Worm (Caenorhabditis elegans) whole organism, L4 larva: ENCODE measurements around the gene ccm-2.
"Not testable (repeated sequence)": the region's sequence is repeated elsewhere in the genome, so short reads cannot be mapped to it uniquely, and the experiment has no call there.

ENCODE experiments used
- F26F4.8 ChIP-seq: fragments of 200-800 bp; sonication (Bioruptor generic); conservative IDR thresholded peaks from 2 replicates; pipeline ENCODE4 v1.3.6; 2022; ENCODE audit warnings: missing genetic modification characterization, missing compliant biosample characterization
- F44E2.7 ChIP-seq: fragments of 200-800 bp; sonication (Bioruptor generic); IDR thresholded peaks from 2 replicates; pipeline ENCODE4 v2.1.2; 2022; ENCODE audit warnings: missing genetic modification characterization, missing compliant biosample characterization
- F49E8.2 ChIP-seq: sonication (generic microtip); optimal IDR thresholded peaks from 2 replicates; lab custom pipeline; 2016; ENCODE audit warnings: missing compliant biosample characterization, mild to moderate bottlenecking, missing genetic modification characterization, borderline replicate concordance
- T26A8.4 ChIP-seq: fragments of 200-800 bp; sonication (Bioruptor generic); IDR thresholded peaks from 2 replicates; pipeline ENCODE4 v1.3.6; 2022; ENCODE audit warnings: missing genetic modification characterization, missing compliant biosample characterization
- Y105C5A.15 ChIP-seq: fragments of 200-800 bp; sonication (Bioruptor generic); IDR thresholded peaks from 2 replicates; pipeline ENCODE4 v1.3.6; 2022; ENCODE audit warnings: missing genetic modification characterization, missing compliant biosample characterization
- Y48G9A.11 ChIP-seq: fragments of 200-800 bp; sonication (Bioruptor generic); IDR thresholded peaks from 2 replicates; pipeline ENCODE4 v1.3.6; 2022; ENCODE audit warnings: missing genetic modification reagents, missing genetic modification characterization, missing compliant biosample characterization
- Y75B8A.6 ChIP-seq: fragments of 200-800 bp; sonication (Bioruptor generic); IDR thresholded peaks from 2 replicates; pipeline ENCODE4 v1.3.6; 2022; ENCODE audit warnings: missing genetic modification reagents, missing genetic modification characterization, missing compliant biosample characterization
- ZK337.2 ChIP-seq: fragments of 200-800 bp; sonication (Bioruptor generic); IDR thresholded peaks from 2 replicates; pipeline ENCODE4 v1.3.6; 2022; ENCODE audit warnings: missing genetic modification reagents, missing genetic modification characterization, missing compliant biosample characterization
- ZK546.5 ChIP-seq, 2 experiments: sonication (generic microtip); optimal IDR thresholded peaks; 2 replicates each; lab custom pipeline; 2017; ENCODE audit warnings: missing biosample characterization in 2 of 2, missing genetic modification characterization in 2 of 2
- aha-1 ChIP-seq: fragments of 150-350 bp; peaks from one replicate; lab custom pipeline; 2014; ENCODE audit warnings: missing biosample characterization, missing genetic modification characterization
- arid-1 ChIP-seq: fragments of 200-800 bp; sonication (Bioruptor generic); conservative IDR thresholded peaks from 2 replicates; pipeline ENCODE4 v1.3.6; 2022; ENCODE audit warnings: missing genetic modification reagents, missing genetic modification characterization, missing compliant biosample characterization
- ceh-20 ChIP-seq: fragments of 200-800 bp; sonication (Bioruptor generic); IDR thresholded peaks from 2 replicates; pipeline ENCODE4 v1.3.6; 2022; ENCODE audit warnings: missing genetic modification reagents, missing genetic modification characterization, missing compliant biosample characterization
- ces-1 ChIP-seq: fragments of 150-350 bp; sonication (generic microtip); optimal IDR thresholded peaks from 4 replicates; lab custom pipeline; 2014; ENCODE audit warnings: missing biosample characterization, missing genetic modification reagents, missing genetic modification characterization
- ctbp-1 ChIP-seq: fragments of 200-800 bp; sonication (Bioruptor generic); IDR thresholded peaks from 2 replicates; pipeline ENCODE4 v1.3.6; 2022; ENCODE audit warnings: missing genetic modification reagents, missing genetic modification characterization, missing compliant biosample characterization
- daf-8 ChIP-seq: fragments of 200-800 bp; sonication (Bioruptor generic); IDR thresholded peaks from 2 replicates; pipeline ENCODE4 v1.3.6; 2022; ENCODE audit warnings: missing genetic modification characterization, missing compliant biosample characterization
- dmd-8 ChIP-seq: fragments of 200-800 bp; sonication (Bioruptor generic); IDR thresholded peaks from 2 replicates; pipeline ENCODE4 v1.3.6; 2022; ENCODE audit warnings: missing genetic modification characterization, missing compliant biosample characterization
- dmd-9 ChIP-seq: fragments of 200-800 bp; sonication (Bioruptor generic); IDR thresholded peaks from 2 replicates; pipeline ENCODE4 v1.3.6; 2022; ENCODE audit warnings: missing genetic modification reagents, missing genetic modification characterization, missing compliant biosample characterization
- egl-43 ChIP-seq: fragments of 200-800 bp; sonication (Bioruptor generic); IDR thresholded peaks from 2 replicates; pipeline ENCODE4 v1.3.6; 2022; ENCODE audit warnings: missing genetic modification reagents, missing genetic modification characterization, missing compliant biosample characterization
- gei-8 ChIP-seq: fragments of 200-800 bp; sonication (Bioruptor generic); optimal IDR thresholded peaks from 2 replicates; lab custom pipeline; 2018; ENCODE audit warnings: mild to moderate bottlenecking, missing genetic modification characterization, missing compliant biosample characterization
- hlh-11 ChIP-seq: fragments of 200-800 bp; sonication (Bioruptor generic); optimal IDR thresholded peaks from 2 replicates; lab custom pipeline; 2018; ENCODE audit warnings: mild to moderate bottlenecking, missing genetic modification characterization, missing compliant biosample characterization
- hlh-30 ChIP-seq: sonication (generic microtip); optimal IDR thresholded peaks from 2 replicates; lab custom pipeline; 2017; ENCODE audit warnings: antibody characterized with exemption, mild to moderate bottlenecking, missing genetic modification characterization, missing compliant biosample characterization; ENCODE audit not compliant: insufficient read depth
- hmg-1.1 ChIP-seq: fragments of 200-800 bp; sonication (Bioruptor generic); IDR thresholded peaks from 2 replicates; pipeline ENCODE4 v1.3.6; 2022; ENCODE audit warnings: missing genetic modification reagents, missing genetic modification characterization, missing compliant biosample characterization
- lim-7 ChIP-seq: fragments of 200-800 bp; sonication (Bioruptor generic); IDR thresholded peaks from 2 replicates; pipeline ENCODE4 v1.3.6; 2022; ENCODE audit warnings: missing genetic modification characterization, missing compliant biosample characterization
- lin-1 ChIP-seq: fragments of 200-800 bp; sonication (Bioruptor generic); IDR thresholded peaks from 2 replicates; pipeline ENCODE4 v1.3.6; 2022; ENCODE audit warnings: missing genetic modification reagents, missing genetic modification characterization, missing compliant biosample characterization
- lin-38 ChIP-seq: fragments of 200-800 bp; sonication (Bioruptor generic); IDR thresholded peaks from 2 replicates; pipeline ENCODE4 v1.3.6; 2022; ENCODE audit warnings: missing genetic modification reagents, missing genetic modification characterization, missing compliant biosample characterization
- lir-3 ChIP-seq: sonication (generic microtip); optimal IDR thresholded peaks from 2 replicates; lab custom pipeline; 2016; ENCODE audit warnings: mild to moderate bottlenecking, missing genetic modification characterization, missing compliant biosample characterization
- lsy-2 ChIP-seq, 2 experiments: fragments of 150-350 bp in 1 of 2; sonication (generic microtip) in 1 of 2; optimal IDR thresholded peaks; 2 replicates each; lab custom pipeline; 2014 to 2017; ENCODE audit warnings: missing biosample characterization in 2 of 2, missing genetic modification characterization in 2 of 2
- madf-5 ChIP-seq, 2 experiments: fragments of 200-800 bp; sonication (Bioruptor generic); IDR thresholded peaks; 2 replicates each; pipeline ENCODE4 v1.3.6; 2022; ENCODE audit warnings: missing compliant biosample characterization in 2 of 2, missing genetic modification characterization in 2 of 2
- madf-9 ChIP-seq: fragments of 200-800 bp; sonication (Bioruptor generic); conservative IDR thresholded peaks from 2 replicates; pipeline ENCODE4 v1.3.6; 2022; ENCODE audit warnings: missing genetic modification reagents, missing genetic modification characterization, missing compliant biosample characterization
- mxl-2 ChIP-seq: fragments of 200-800 bp; sonication (Bioruptor generic); conservative IDR thresholded peaks from 2 replicates; pipeline ENCODE4 v1.3.6; 2022; ENCODE audit warnings: missing genetic modification reagents, missing genetic modification characterization, missing compliant biosample characterization
- nhr-11 ChIP-seq: fragments of 150-350 bp; optimal IDR thresholded peaks from 2 replicates; lab custom pipeline; 2014; ENCODE audit warnings: missing biosample characterization, missing genetic modification characterization
- nhr-41 ChIP-seq: fragments of 200-800 bp; sonication (Bioruptor generic); IDR thresholded peaks from 2 replicates; pipeline ENCODE4 v1.3.6; 2022; ENCODE audit warnings: missing genetic modification reagents, missing genetic modification characterization, missing compliant biosample characterization
- nhr-42 ChIP-seq: fragments of 200-800 bp; sonication (Bioruptor generic); IDR thresholded peaks from 2 replicates; pipeline ENCODE4 v1.3.6; 2022; ENCODE audit warnings: missing genetic modification characterization, missing compliant biosample characterization
- nhr-77 ChIP-seq: fragments of 150-350 bp; optimal IDR thresholded peaks from 2 replicates; lab custom pipeline; 2014; ENCODE audit warnings: missing biosample characterization, missing genetic modification characterization
- pha-4 ChIP-seq, 2 experiments: fragments of 150-350 bp in 1 of 2; fragments of 200-800 bp in 1 of 2; sonication (Bioruptor generic) in 1 of 2; IDR thresholded peaks in 1 of 2; optimal IDR thresholded peaks in 1 of 2; 2 replicates each; pipeline versions ENCODE4 v1.3.6 to Lab custom; 2014 to 2022; ENCODE audit warnings: missing genetic modification characterization in 2 of 2, missing genetic modification reagents in 2 of 2, missing biosample characterization in 1 of 2, missing compliant biosample characterization in 1 of 2
- php-3 ChIP-seq: fragments of 200-800 bp; sonication (Bioruptor generic); IDR thresholded peaks from 2 replicates; pipeline ENCODE4 v1.3.6; 2022; ENCODE audit warnings: missing genetic modification reagents, missing genetic modification characterization, missing compliant biosample characterization
- pqm-1 ChIP-seq: sonication (generic microtip); optimal IDR thresholded peaks from 2 replicates; lab custom pipeline; 2017; ENCODE audit warnings: missing biosample characterization, missing genetic modification characterization
- saeg-2 ChIP-seq: fragments of 200-800 bp; sonication (Bioruptor generic); IDR thresholded peaks from 2 replicates; pipeline ENCODE4 v1.3.6; 2022; ENCODE audit warnings: missing genetic modification reagents, missing genetic modification characterization, missing compliant biosample characterization
- set-16 ChIP-seq: fragments of 200-800 bp; sonication (Bioruptor generic); IDR thresholded peaks from 2 replicates; pipeline ENCODE4 v1.3.6; 2022; ENCODE audit warnings: missing genetic modification reagents, missing genetic modification characterization, missing compliant biosample characterization
- snpc-1.2 ChIP-seq: fragments of 200-800 bp; sonication (Bioruptor generic); IDR thresholded peaks from 2 replicates; pipeline ENCODE4 v1.3.6; 2022; ENCODE audit warnings: missing genetic modification reagents, missing genetic modification characterization, missing compliant biosample characterization
- tag-97 ChIP-seq: fragments of 200-800 bp; sonication (Bioruptor generic); IDR thresholded peaks from 2 replicates; pipeline ENCODE4 v1.3.6; 2022; ENCODE audit warnings: missing genetic modification characterization, missing compliant biosample characterization
- tra-1 ChIP-seq: fragments of 200-800 bp; sonication (Bioruptor generic); IDR thresholded peaks from 2 replicates; pipeline ENCODE4 v1.3.6; 2022; ENCODE audit warnings: missing genetic modification reagents, missing genetic modification characterization, missing compliant biosample characterization
- unc-62 ChIP-seq, 3 experiments: fragments of 150-350 bp in 1 of 3; sonication (generic microtip); optimal IDR thresholded peaks in 2 of 3; peaks in 1 of 3; 1 replicate in 1 of 3; 2 replicates in 2 of 3; lab custom pipeline; 2014 to 2017; ENCODE audit warnings: missing biosample characterization in 3 of 3, missing genetic modification characterization in 3 of 3, missing genetic modification reagents in 3 of 3, missing genotype in 1 of 3
- vab-7 ChIP-seq: fragments of 200-800 bp; sonication (Bioruptor generic); IDR thresholded peaks from 2 replicates; pipeline ENCODE4 v1.3.6; 2022; ENCODE audit warnings: missing genetic modification reagents, missing genetic modification characterization, missing compliant biosample characterization
- zfp-3 ChIP-seq: fragments of 200-800 bp; sonication (Bioruptor generic); conservative IDR thresholded peaks from 2 replicates; pipeline ENCODE4 v1.3.6; 2022; ENCODE audit warnings: missing genetic modification reagents, missing genetic modification characterization, missing compliant biosample characterization
- zip-11 ChIP-seq: fragments of 200-800 bp; sonication (Bioruptor generic); IDR thresholded peaks from 2 replicates; pipeline ENCODE4 v1.3.6; 2022; ENCODE audit warnings: missing genetic modification characterization, missing compliant biosample characterization

ccm-2 gene

DNA sequence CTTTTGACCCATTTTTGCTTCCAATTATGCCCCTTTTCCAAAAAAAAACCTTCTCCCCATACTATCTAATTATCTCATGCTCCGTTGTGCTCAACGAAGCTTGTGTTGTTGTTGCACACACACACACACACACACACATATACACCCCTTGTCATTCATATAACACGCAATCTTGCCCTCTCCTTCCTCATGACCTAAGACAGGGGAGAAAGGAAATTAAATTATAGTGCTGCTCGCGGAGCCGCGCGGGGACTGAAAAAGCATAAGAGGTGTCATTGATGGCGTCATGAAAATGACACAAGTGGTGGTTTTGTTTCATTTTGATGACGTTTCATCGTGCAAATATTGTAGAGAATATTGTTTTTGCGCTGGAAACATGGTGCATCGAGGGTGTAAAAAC, 7.7 kb upstream of the ccm-2 start:
- TF ChIP-seq vab-7 (no peak), unc-62 (GFP tag; optimal IDR thresholded peaks at IDR 0.05 in 1 of 2; lab: Kevin White, UChicago) (peak in 1 of 2 experiments; percentile 97), unc-62 (tag; optimal IDR thresholded peaks at IDR 0.05; lab: Kevin White, UChicago) (no peak), gei-8 (GFP tag; lab: Kevin White, UChicago) (no peak), aha-1 (tag; lab: Kevin White, UChicago) (peak; percentile 22), nhr-77 (tag; lab: Kevin White, UChicago) (no peak), hlh-11 (no peak), pqm-1 (no peak), madf-9 (GFP tag; lab: Robert Waterston, UW) (no peak), Y75B8A.6 (no peak), hlh-30 (tag; lab: Kevin White, UChicago) (peak; percentile 36), ces-1 (GFP tag; lab: Kevin White, UChicago) (no peak), dmd-9 (no peak), lir-3 (tag; lab: Kevin White, UChicago) (no peak), nhr-11 (tag; lab: Kevin White, UChicago) (peak; percentile 11), lsy-2 (tag; optimal IDR thresholded peaks at IDR 0.05; lab: Kevin White, UChicago) (peak in 1 of 2 experiments; percentile 14), F49E8.2 (tag; lab: Kevin White, UChicago) (no peak)

DNA sequence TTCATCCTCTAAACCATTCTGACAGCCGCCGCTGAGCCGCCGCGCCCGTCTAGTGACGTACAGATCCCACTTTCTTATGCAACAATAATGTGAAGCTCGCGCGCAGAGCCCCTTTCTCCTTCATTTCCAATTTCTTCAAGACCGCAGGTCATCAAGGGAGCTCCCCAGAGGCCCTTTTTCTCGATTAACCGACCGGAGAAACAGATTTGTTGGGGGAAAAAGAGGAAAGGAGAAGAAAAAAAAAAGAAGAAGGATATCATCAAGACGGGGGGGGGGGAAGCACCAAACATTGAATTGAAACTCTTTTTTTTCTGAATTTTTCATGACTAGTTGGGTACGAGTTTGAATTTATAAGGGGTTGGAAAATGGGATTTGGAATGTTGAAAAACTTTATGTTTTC, 7.1 kb upstream of the ccm-2 start:
- TF ChIP-seq ctbp-1 (GFP tag; lab: Robert Waterston, UW) (0 out of 2 replicates have a peak, but pooled peaks have one; percentile 29), ZK546.5 (tag; optimal IDR thresholded peaks at IDR 0.05; lab: Kevin White, UChicago) (no peak), set-16 (peak; percentile 35; the same call in 1 of the 2 replicates)

DNA sequence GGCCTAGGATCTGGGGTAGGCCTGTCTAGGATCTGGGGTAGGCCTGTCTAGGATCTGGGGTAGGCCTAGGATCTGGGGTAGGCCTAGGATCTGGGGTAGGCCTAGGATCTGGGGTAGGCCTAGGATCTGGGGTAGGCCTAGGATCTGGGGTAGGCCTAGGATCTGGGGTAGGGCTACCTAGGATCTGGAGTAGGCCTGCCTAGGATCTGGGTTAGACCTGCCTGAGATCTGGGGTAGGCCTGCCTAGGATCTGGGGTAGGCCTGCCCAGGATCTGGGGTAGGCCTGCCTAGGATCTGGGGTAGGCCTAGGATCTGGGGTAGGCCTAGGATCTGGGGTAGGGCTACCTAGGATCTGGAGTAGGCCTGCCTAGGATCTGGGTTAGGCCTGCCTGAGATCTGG, 3.3 kb upstream of the ccm-2 start:
- TF ChIP-seq mxl-2 (GFP tag; lab: Robert Waterston, UW) (peak; percentile 94), saeg-2 (peak; percentile 95), nhr-42 (GFP tag; lab: Robert Waterston, UW) (peak; percentile 95), snpc-1.2 (peak; percentile 93), madf-5 (GFP tag; IDR thresholded peaks at IDR 0.05; lab: Robert Waterston, UW) (peak; percentile 99), Y75B8A.6 (peak; percentile 98), lin-1 (peak; percentile 91), zfp-3 (GFP tag; lab: Robert Waterston, UW) (peak; percentile 92), Y48G9A.11 (GFP tag; lab: Robert Waterston, UW) (peak; percentile 87), set-16 (peak; percentile 99), ctbp-1 (GFP tag; lab: Robert Waterston, UW) (peak; percentile 93), lim-7 (GFP tag; lab: Robert Waterston, UW) (peak; percentile 100), zip-11 (peak; percentile 91), vab-7 (peak; percentile 94), F26F4.8 (GFP tag; lab: Robert Waterston, UW) (peak; percentile 100), tag-97 (GFP tag; lab: Robert Waterston, UW) (peak; percentile 92), nhr-41 (GFP tag; lab: Robert Waterston, UW) (peak; percentile 96), madf-9 (GFP tag; lab: Robert Waterston, UW) (peak; percentile 88), hmg-1.1 (GFP tag; lab: Robert Waterston, UW) (peak; percentile 80; the same call in 1 of the 2 replicates), ZK337.2 (peak; percentile 96), dmd-8 (GFP tag; lab: Robert Waterston, UW) (peak; percentile 100), F44E2.7 (GFP tag; lab: Robert Waterston, UW) (peak; percentile 100), T26A8.4 (GFP tag; lab: Robert Waterston, UW) (peak; percentile 90), php-3 (GFP tag; lab: Robert Waterston, UW) (peak; percentile 98), lin-38 (GFP tag; lab: Robert Waterston, UW) (peak; percentile 74), pha-4 (GFP tag; IDR thresholded peaks at IDR 0.05; lab: Robert Waterston, UW) (peak; percentile 84), dmd-9 (peak; percentile 97), egl-43 (GFP tag; lab: Robert Waterston, UW) (peak; percentile 100), daf-8 (GFP tag; lab: Robert Waterston, UW) (peak; percentile 97), arid-1 (GFP tag; lab: Robert Waterston, UW) (peak; percentile 94), tra-1 (GFP tag; lab: Robert Waterston, UW) (peak; percentile 94), ceh-20 (peak; percentile 85; the same call in 1 of the 2 replicates), Y105C5A.15 (GFP tag; lab: Robert Waterston, UW) (peak; percentile 98)
- TF ChIP-seq pha-4 (tag; optimal IDR thresholded peaks at IDR 0.05; lab: Kevin White, UChicago), result not testable (repeated sequence)
